Fruit fly (Drosophila melanogaster) whole organism, prepupa: ENCODE data around the gene Usp5.

Experiments
- CG3919 ChIP-seq: fragments of 200-800 bp; sonication (Bioruptor generic); optimal IDR thresholded peaks from 3 replicates; lab custom pipeline; 2016; ENCODE audit warnings: missing biosample characterization, missing genetic modification characterization
- Hr38 ChIP-seq: sonication (Bioruptor generic); optimal IDR thresholded peaks from 2 replicates; lab custom pipeline; 2016; ENCODE audit warnings: missing biosample characterization, missing genetic modification characterization
- Met ChIP-seq: fragments of 200-800 bp; sonication (Bioruptor generic); optimal IDR thresholded peaks from 3 replicates; lab custom pipeline; 2016; ENCODE audit warnings: missing biosample characterization, missing genetic modification characterization

DNA sequence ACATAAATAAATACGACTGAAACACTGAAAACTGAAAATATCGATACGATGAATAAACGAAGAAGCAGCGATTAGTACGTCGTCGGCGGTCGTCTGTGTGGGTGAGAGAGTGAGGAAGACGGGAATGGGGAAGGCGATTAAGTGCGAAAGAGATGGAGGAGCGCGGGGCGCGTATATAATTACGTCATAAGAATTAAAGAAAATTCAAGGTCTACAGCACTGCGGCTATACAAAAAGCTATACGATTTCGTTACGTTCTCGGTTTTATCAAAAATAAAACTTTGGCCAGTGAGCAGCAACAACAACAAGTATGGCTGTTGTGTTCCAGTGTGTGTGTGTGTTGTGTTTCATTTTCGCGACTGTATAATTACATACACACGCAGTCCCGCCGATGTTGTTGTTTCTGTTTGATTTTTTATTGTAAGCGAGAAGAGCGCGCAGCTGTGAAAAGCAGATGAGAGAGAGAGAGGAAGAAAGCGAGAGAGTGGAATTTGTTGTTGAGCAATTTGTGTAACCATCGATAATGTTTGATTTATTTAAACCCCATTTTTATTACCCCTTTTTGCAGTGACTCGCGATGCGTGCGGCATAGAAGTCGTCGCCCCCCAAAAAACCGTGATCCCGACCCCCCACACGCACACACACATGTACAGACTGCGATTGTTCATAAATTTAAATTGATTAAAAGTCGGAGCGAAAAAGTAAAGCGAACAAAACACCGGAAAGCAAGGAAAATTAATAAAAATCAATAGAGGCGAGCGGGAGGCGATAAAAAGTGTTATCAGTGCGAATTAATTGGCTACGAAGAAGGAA, 1.1 kb upstream of the Usp5 start:
- TF ChIP-seq Hr38 (GFP tag; lab: Kevin White, UChicago) (no peak), CG3919 (GFP tag; lab: Kevin White, UChicago) (no peak), Met (GFP tag; lab: Kevin White, UChicago) (no peak)
